Worm (Caenorhabditis elegans): ENCODE results near the gene fbxb-74.

Gene fbxb-74

ce11 chrIV:4400350-4401326, 38.5 kb downstream of the fbxb-74 start, which contains the start of gene Y24D9A.6 (continued):
- TF ChIP-seq fkh-8 (tag; optimal IDR thresholded peaks at IDR 0.05) (no peak), egl-13 (tag; optimal IDR thresholded peaks at IDR 0.05) (no peak), ceh-63 (GFP tag; optimal IDR thresholded peaks at IDR 0.05) (no peak), ets-5 (GFP tag; IDR thresholded peaks at IDR 0.05) (no peak), egl-27 (tag; optimal IDR thresholded peaks at IDR 0.05) (peak; percentile 58 to 71), efl-1 (optimal IDR thresholded peaks at IDR 0.05) (peak; percentile 73 to 80), efl-1 (GFP tag; optimal IDR thresholded peaks at IDR 0.05 in 1 of 2) (peak; percentile 3 to 92), lin-15B (tag; optimal IDR thresholded peaks at IDR 0.05) (no peak), lir-3 (tag; optimal IDR thresholded peaks at IDR 0.05; ENCODE audit: poor library complexity) (peak; percentile 16)

ce11 chrIV:4399418-4400136, 39.5 kb downstream of the fbxb-74 start:
- TF ChIP-seq pax-3 (tag; optimal IDR thresholded peaks at IDR 0.05) = no peak
- no peak for TF ChIP-seq hlh-17 (GFP tag; optimal IDR thresholded peaks at IDR 0.05; ENCODE audit: borderline replicate concordance)
- TF ChIP-seq hlh-4 (tag; optimal IDR thresholded peaks at IDR 0.05) = no peak
- TF ChIP-seq snu-23 (GFP tag; optimal IDR thresholded peaks at IDR 0.05) = no peak
- TF ChIP-seq unc-62 (GFP tag; optimal IDR thresholded peaks at IDR 0.05) = no peak
- TF ChIP-seq egl-13 (tag; optimal IDR thresholded peaks at IDR 0.05) = no peak
- no peak for TF ChIP-seq xbp-1 (tag; optimal IDR thresholded peaks at IDR 0.05)
- TF ChIP-seq lin-13 (GFP tag; optimal IDR thresholded peaks at IDR 0.05) = no peak
- peak in 1 of 2 experiments; percentile 1 for TF ChIP-seq efl-1 (optimal IDR thresholded peaks at IDR 0.05)
- peak in 1 of 2 experiments; percentile 71 for TF ChIP-seq efl-1 (GFP tag; optimal IDR thresholded peaks at IDR 0.05 in 1 of 2)
- TF ChIP-seq rnt-1 (tag; optimal IDR thresholded peaks at IDR 0.05) = no peak
- TF ChIP-seq unc-130 (tag; optimal IDR thresholded peaks at IDR 0.05) = no peak
- no peak for TF ChIP-seq lsy-2 (tag; optimal IDR thresholded peaks at IDR 0.05)
- TF ChIP-seq C34B4.2 (tag; optimal IDR thresholded peaks at IDR 0.05) = no peak
- no peak for TF ChIP-seq efl-3 (GFP tag; optimal IDR thresholded peaks at IDR 0.05)
- TF ChIP-seq tbx-2 (tag; optimal IDR thresholded peaks at IDR 0.05) = no peak
- TF ChIP-seq blmp-1 (tag; optimal IDR thresholded peaks at IDR 0.05) = peak; percentile 63

ce11 chrIV:4398890-4399289, 40.2 kb downstream of the fbxb-74 start:
- TF ChIP-seq tbx-2 (tag; optimal IDR thresholded peaks at IDR 0.05) (no peak), ztf-4 (tag; optimal IDR thresholded peaks at IDR 0.05) (no peak), elt-3 (tag; optimal IDR thresholded peaks at IDR 0.05) (no peak), ama-1 (optimal IDR thresholded peaks at IDR 0.05) (no peak), efl-1 (optimal IDR thresholded peaks at IDR 0.05) (no peak), efl-1 (GFP tag; optimal IDR thresholded peaks at IDR 0.05 in 1 of 2) (peak in 1 of 2 experiments; percentile 56), ceh-82 (tag; optimal IDR thresholded peaks at IDR 0.05) (no peak), ceh-90 (tag; optimal IDR thresholded peaks at IDR 0.05) (no peak), nhr-84 (tag; optimal IDR thresholded peaks at IDR 0.05) (no peak), snu-23 (GFP tag; optimal IDR thresholded peaks at IDR 0.05) (no peak)

DNA sequence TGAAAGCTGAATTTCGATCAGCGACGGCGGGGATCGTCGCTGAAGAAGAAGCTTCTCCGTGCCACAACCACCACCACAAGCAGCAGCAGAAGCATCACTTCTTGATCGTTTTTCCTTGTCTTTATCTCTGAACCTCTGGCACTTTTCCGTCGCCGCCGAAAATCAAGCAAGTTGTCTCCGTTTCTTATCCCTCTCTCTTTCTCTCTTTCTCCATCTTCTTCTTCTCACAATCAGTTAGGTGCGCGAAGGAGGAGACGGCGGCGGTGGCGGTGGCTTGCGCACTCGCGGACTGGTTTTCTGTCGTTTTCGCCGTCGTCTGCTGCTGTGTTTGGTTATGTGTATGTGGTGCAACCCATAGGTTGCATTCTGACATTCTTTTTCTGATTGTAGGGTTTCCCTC, 40.7 kb downstream of the fbxb-74 start:
- no peak for TF ChIP-seq ztf-11 (tag; optimal IDR thresholded peaks at IDR 0.05)
- peak; percentile 45 for TF ChIP-seq lin-14 (GFP tag; optimal IDR thresholded peaks at IDR 0.05)
- TF ChIP-seq skn-1 (tag; optimal IDR thresholded peaks at IDR 0.05) = peak; percentile 7
- TF ChIP-seq nhr-12 (tag; optimal IDR thresholded peaks at IDR 0.05) = no peak
- no peak for TF ChIP-seq lin-15B (tag; optimal IDR thresholded peaks at IDR 0.05)
- no peak for TF ChIP-seq zip-4 (GFP tag; optimal IDR thresholded peaks at IDR 0.05)
- peak in 1 of 2 experiments; percentile 27 for TF ChIP-seq lsy-2 (tag; optimal IDR thresholded peaks at IDR 0.05)
- TF ChIP-seq unc-86 (tag; optimal IDR thresholded peaks at IDR 0.05) = no peak
- TF ChIP-seq nhr-20 (tag; optimal IDR thresholded peaks at IDR 0.05) = peak; percentile 7
- peak in 1 of 2 experiments; percentile 12 for TF ChIP-seq lin-35 (GFP tag; optimal IDR thresholded peaks at IDR 0.05)
- TF ChIP-seq ztf-4 (tag; optimal IDR thresholded peaks at IDR 0.05) = peak; percentile 26
- TF ChIP-seq rnt-1 (tag; optimal IDR thresholded peaks at IDR 0.05) = peak; percentile 32
- no peak for TF ChIP-seq zag-1 (tag; optimal IDR thresholded peaks at IDR 0.05)
- no peak for TF ChIP-seq nhr-237 (tag; optimal IDR thresholded peaks at IDR 0.05)
- no peak for TF ChIP-seq nhr-77 (tag; optimal IDR thresholded peaks at IDR 0.05)
- TF ChIP-seq nhr-47 (tag; optimal IDR thresholded peaks at IDR 0.05) = peak; percentile 16
- TF ChIP-seq unc-98 (GFP tag; IDR thresholded peaks at IDR 0.05) = no peak
- TF ChIP-seq nhr-85 (tag) = peak; percentile 35
- peak; percentile 86 for TF ChIP-seq blmp-1 (tag; optimal IDR thresholded peaks at IDR 0.05)

Data from whole organism, L1 larva.